Fruit fly (Drosophila melanogaster) Kc167 (cell line): Measurements from ENCODE around the gene Or85a.

Experiments
- Myc ChIP-seq: fragments of >200 bp; optimal IDR thresholded peaks from 2 replicates; lab custom pipeline; 2017; ENCODE audit warnings: missing external identifiers
- Sin3A ChIP-seq: fragments of >200 bp; optimal IDR thresholded peaks from 2 replicates; lab custom pipeline; 2018; ENCODE audit warnings: missing external identifiers
- h ChIP-seq: fragments of >200 bp; optimal IDR thresholded peaks from 3 replicates; lab custom pipeline; 2018; ENCODE audit warnings: missing external identifiers
- insv ChIP-seq: fragments of >200 bp; optimal IDR thresholded peaks from 3 replicates; lab custom pipeline; 2018; ENCODE audit warnings: missing external identifiers
- psq ChIP-seq: fragments of >200 bp; optimal IDR thresholded peaks from 2 replicates; lab custom pipeline; 2017; ENCODE audit warnings: missing external identifiers
- ttk ChIP-seq: sonication (Bioruptor generic); optimal IDR thresholded peaks from 2 replicates; lab custom pipeline; 2017; ENCODE audit warnings: missing external identifiers

The Or85a gene

DNA sequence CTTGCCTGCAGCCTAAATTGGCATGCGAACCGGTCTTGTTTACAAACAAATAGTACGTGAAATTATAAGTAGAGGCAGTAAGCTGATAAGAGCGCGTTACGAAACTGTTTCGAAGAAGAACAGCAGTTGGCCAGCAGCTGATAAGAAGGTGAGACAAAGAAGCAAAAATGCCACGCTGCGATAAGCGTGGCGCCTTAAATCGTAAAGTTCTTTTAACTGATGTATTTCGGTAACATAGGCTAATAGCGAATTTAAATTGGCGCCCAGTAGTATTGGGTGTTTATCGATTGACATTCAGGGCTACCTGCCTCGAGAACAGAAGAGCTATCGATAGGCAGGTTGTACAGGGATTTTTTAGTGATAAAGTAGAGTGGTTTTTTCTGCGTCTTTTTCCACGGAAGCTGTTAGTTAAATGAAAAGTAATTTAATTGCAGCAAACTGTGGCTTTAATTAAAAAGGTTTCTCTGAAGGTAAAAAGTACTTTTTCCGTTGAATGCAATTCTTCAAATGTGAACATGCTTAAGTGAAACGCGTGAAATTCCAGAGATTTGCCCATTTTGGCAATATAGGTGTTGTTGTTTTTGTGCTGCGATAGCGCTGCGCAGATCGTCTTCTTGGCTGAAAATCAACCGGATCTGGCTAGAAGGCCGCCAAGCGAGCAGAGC, 35.2 kb downstream of the Or85a start, which contains the start of gene stck:
Gene stck (plus strand): TSS at position 353 of the 665 bp plus-strand sequence.
- TF ChIP-seq h (lab: Kevin White, UChicago) (no peak), Sin3A (no peak), Myc (no peak), ttk (lab: Kevin White, UChicago) (no peak), psq (lab: Kevin White, UChicago) (no peak), insv (lab: Kevin White, UChicago) (no peak)

DNA sequence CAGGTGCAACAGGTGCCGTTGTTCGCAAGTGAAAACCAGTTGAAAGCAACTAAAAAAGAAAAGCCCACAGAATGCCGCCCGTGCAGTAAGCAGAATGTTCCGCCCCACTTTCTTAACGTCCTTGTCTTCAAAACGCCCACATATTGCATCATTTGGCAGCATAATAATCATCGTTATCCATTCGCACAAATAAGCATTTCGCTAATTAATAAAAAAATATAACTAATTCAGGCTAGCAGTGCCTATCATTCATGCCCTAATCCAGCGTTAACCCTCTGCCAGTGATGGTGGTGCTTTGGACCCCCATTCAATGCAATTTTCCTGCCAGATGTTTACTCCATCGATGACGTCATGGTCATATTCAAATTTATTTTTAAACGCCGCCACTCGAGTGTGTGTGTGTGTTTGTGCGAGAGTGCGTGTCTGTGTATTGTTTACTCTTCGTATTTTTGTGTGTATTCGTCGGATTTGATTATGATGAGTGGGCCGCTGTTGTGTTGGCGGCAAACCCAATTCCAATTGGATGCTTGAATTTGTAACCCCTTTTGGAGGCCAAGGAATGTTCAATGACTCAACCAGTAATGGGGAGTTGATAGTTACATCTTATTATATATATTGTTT, 35.9 kb downstream of the Or85a start:
- TF ChIP-seq ttk (lab: Kevin White, UChicago) (no peak), psq (lab: Kevin White, UChicago) (no peak), h (lab: Kevin White, UChicago) (no peak)

DNA sequence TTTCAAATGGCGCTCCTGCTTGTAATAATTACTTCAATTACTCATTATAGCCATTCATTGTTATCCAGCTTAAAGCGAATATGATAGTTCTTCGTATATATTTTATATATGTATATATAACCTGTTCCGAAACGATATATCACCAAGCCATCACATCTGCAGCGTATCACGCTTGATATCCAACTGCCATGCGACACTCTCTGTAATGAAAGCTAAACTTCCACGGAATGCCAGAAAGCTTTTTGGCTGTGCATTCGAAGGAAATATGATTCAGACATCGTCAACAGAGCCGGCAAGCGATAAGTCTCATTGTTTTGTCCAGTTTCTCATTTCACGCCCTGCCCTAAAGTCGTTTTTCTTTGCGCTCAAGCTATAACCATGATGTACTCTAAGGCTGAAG, 36.5 kb downstream of the Or85a start:
- TF ChIP-seq h (lab: Kevin White, UChicago) (no peak), Sin3A (no peak)

DNA sequence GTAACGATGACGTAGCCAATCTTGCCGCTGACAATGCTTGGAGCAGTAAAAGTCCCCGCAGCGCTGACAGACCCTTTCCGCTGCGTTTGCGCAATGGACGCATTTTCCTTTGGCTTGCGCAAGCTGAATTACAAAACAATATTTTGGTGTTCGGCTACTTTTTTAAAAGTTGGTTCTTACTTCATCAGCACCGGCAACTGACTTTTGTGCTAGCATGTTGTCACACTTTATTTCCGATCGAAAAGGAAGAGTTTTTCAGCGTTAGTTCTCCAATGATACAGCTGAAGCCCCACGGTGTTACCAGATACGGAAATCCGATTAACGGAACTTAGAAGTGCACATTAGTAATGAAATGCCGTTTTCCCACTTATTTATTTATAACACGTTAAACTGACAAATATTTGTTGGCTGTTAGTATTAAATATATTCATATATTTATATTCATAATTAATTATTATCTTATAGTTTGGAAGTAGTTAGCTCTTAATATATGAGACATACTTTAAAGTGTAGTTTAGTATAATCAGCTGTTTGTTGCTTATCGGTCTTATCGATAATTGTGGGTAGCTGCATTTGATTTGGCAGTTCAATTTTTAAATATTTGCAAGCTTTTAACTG, 40.8 kb downstream of the Or85a start, which contains the start of the genes Veneno and CG7963:
Gene Veneno (minus strand): TSS at position 296 of the 618 bp plus-strand sequence.
Gene CG7963 (plus strand): TSS at position 568 of the 618 bp plus-strand sequence.
- TF ChIP-seq ttk (lab: Kevin White, UChicago) = no peak
- TF ChIP-seq insv (lab: Kevin White, UChicago) = no peak
- TF ChIP-seq Myc = no peak
- TF ChIP-seq psq (lab: Kevin White, UChicago) = no peak
- no peak for TF ChIP-seq h (lab: Kevin White, UChicago)
- TF ChIP-seq Sin3A = no peak

DNA sequence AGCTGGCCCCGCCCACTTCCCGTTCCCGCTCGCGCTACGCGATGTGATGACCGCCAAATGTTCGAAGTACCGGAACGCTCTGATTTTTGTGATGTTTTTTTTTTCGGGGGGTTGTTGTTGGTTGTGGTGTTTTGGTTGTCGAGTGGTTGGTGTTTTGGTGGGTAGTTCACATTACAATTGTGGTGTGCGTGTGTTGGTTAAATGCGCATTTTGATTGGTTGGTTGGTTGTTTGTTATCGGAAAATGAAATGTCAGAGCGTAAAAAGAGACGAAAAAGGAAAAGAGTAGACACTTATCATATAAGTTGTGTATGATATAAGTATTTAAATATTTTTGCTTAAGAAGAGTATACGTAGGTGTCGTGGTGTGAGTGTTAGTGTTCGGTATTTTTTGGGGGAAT, 47.0 kb downstream of the Or85a start:
- TF ChIP-seq ttk (lab: Kevin White, UChicago) (no peak), h (lab: Kevin White, UChicago) (no peak), psq (lab: Kevin White, UChicago) (no peak), insv (lab: Kevin White, UChicago) (no peak), Myc (no peak), Sin3A (no peak)
